Fruit fly (Drosophila melanogaster): ENCODE measurements around the gene FASN1.

dm6 chr2L:3078741-3079140 lies 22.3 kb downstream of the FASN1 start:
- no peak for TF ChIP-seq CG3838 (GFP tag; optimal IDR thresholded peaks at IDR 0.05)
- TF ChIP-seq Mad (GFP tag; optimal IDR thresholded peaks at IDR 0.05) = no peak
- TF ChIP-seq CG2889 (GFP tag; IDR thresholded peaks at IDR 0.05) = no peak
- TF ChIP-seq bbx (GFP tag; IDR thresholded peaks at IDR 0.05; ENCODE audit: partially characterized antibody) = no peak
- no peak for TF ChIP-seq CG10462 (GFP tag; optimal IDR thresholded peaks at IDR 0.05)
- TF ChIP-seq Optix (GFP tag; IDR thresholded peaks at IDR 0.05) = no peak
- no peak for TF ChIP-seq HmgD (GFP tag; optimal IDR thresholded peaks at IDR 0.05)
- TF ChIP-seq Dp (GFP tag; optimal IDR thresholded peaks at IDR 0.05) = no peak
